Worm (Caenorhabditis elegans) whole organism, L1 larva: ENCODE data around the gene K07H8.8.

ENCODE experiments used
- C16A3.4 ChIP-seq: fragments of 150-350 bp; optimal IDR thresholded peaks from 2 replicates; lab custom pipeline; 2014; ENCODE audit warnings: missing biosample characterization, missing genetic modification characterization
- C34B4.2 ChIP-seq: sonication (generic microtip); optimal IDR thresholded peaks from 2 replicates; lab custom pipeline; 2017; ENCODE audit warnings: mild to moderate bottlenecking, missing genetic modification characterization, missing compliant biosample characterization
- F16B12.6 ChIP-seq: fragments of 150-350 bp; optimal IDR thresholded peaks from 2 replicates; lab custom pipeline; 2014; ENCODE audit warnings: missing biosample characterization, missing genetic modification characterization
- Y116A8C.19 ChIP-seq: sonication (generic microtip); optimal IDR thresholded peaks from 2 replicates; lab custom pipeline; 2016; ENCODE audit warnings: missing compliant biosample characterization, missing genetic modification characterization, borderline replicate concordance
- blmp-1 ChIP-seq: fragments of 150-350 bp; optimal IDR thresholded peaks from 2 replicates; lab custom pipeline; 2014; ENCODE audit warnings: missing biosample characterization, missing genetic modification characterization
- ceh-63 ChIP-seq: fragments of 200-800 bp; sonication (Bioruptor generic); optimal IDR thresholded peaks from 2 replicates; lab custom pipeline; 2018; ENCODE audit warnings: mild to moderate bottlenecking, missing genetic modification characterization, missing compliant biosample characterization
- ceh-82 ChIP-seq, 3 experiments: fragments of 150-350 bp in 1 of 3; sonication (generic microtip) in 2 of 3; optimal IDR thresholded peaks; 2 replicates each; lab custom pipeline; 2014 to 2017; ENCODE audit warnings: missing biosample characterization in 3 of 3, missing genetic modification characterization in 3 of 3
- efl-3 ChIP-seq: fragments of 200-800 bp; sonication (Bioruptor generic); optimal IDR thresholded peaks from 2 replicates; lab custom pipeline; 2018; ENCODE audit warnings: mild to moderate bottlenecking, missing genetic modification characterization, missing compliant biosample characterization
- egl-13 ChIP-seq: sonication (generic microtip); optimal IDR thresholded peaks from 2 replicates; lab custom pipeline; 2016; ENCODE audit warnings: missing genotype, missing genetic modification reagents, missing genetic modification characterization, missing compliant biosample characterization
- elt-2 ChIP-seq: sonication (generic microtip); optimal IDR thresholded peaks from 2 replicates; lab custom pipeline; 2016; ENCODE audit warnings: missing genetic modification characterization, mild to moderate bottlenecking, inconsistent platforms, missing compliant biosample characterization, missing genetic modification reagents
- elt-3 ChIP-seq, 6 experiments: fragments of 150-350 bp in 1 of 6; sonication (generic microtip); optimal IDR thresholded peaks; 2 replicates each; lab custom pipeline; 2017 to 2018; ENCODE audit warnings: missing biosample characterization in 6 of 6, missing genetic modification characterization in 6 of 6, inconsistent platforms in 1 of 6
- ets-5 ChIP-seq: fragments of 200-800 bp; sonication (Bioruptor generic); IDR thresholded peaks from 2 replicates; pipeline ENCODE4 v1.3.6; 2022; ENCODE audit warnings: missing genetic modification characterization, missing compliant biosample characterization
- fkh-10 ChIP-seq: sonication (generic microtip); optimal IDR thresholded peaks from 2 replicates; lab custom pipeline; 2017; ENCODE audit warnings: missing biosample characterization, missing genetic modification reagents, missing genetic modification characterization
- fkh-4 ChIP-seq: sonication (generic microtip); optimal IDR thresholded peaks from 2 replicates; lab custom pipeline; 2016; ENCODE audit warnings: missing compliant biosample characterization, missing genetic modification characterization, borderline replicate concordance
- grh-1 ChIP-seq: fragments of 200-800 bp; sonication (Bioruptor generic); IDR thresholded peaks from 2 replicates; pipeline ENCODE4 v1.3.6; 2022; ENCODE audit warnings: missing genetic modification reagents, missing genetic modification characterization, missing compliant biosample characterization
- hlh-4 ChIP-seq: sonication (generic microtip); optimal IDR thresholded peaks from 2 replicates; lab custom pipeline; 2016; ENCODE audit warnings: mild to moderate bottlenecking, missing genetic modification characterization, missing compliant biosample characterization
- irx-1 ChIP-seq: sonication (generic microtip); optimal IDR thresholded peaks from 2 replicates; lab custom pipeline; 2016; ENCODE audit warnings: missing genetic modification characterization, missing compliant biosample characterization
- isw-1 ChIP-seq: fragments of 200-800 bp; sonication (Bioruptor generic); IDR thresholded peaks from 2 replicates; pipeline ENCODE4 v1.3.6; 2022; ENCODE audit warnings: missing genetic modification characterization, missing compliant biosample characterization
- lin-13 ChIP-seq: fragments of 150-350 bp; optimal IDR thresholded peaks from 2 replicates; lab custom pipeline; 2014; ENCODE audit warnings: missing biosample characterization, missing genetic modification reagents, missing genetic modification characterization
- lin-15B ChIP-seq: fragments of 150-350 bp; sonication (generic microtip); optimal IDR thresholded peaks from 3 replicates; lab custom pipeline; 2014; ENCODE audit warnings: missing biosample characterization, missing genetic modification characterization
- lin-35 ChIP-seq, 2 experiments: fragments of 150-350 bp; optimal IDR thresholded peaks; 2 replicates each; lab custom pipeline; 2014; ENCODE audit warnings: missing biosample characterization in 2 of 2, missing genetic modification characterization in 2 of 2, missing genetic modification reagents in 2 of 2
- lin-39 ChIP-seq: fragments of 150-350 bp; optimal IDR thresholded peaks from 2 replicates; lab custom pipeline; 2014; ENCODE audit warnings: missing biosample characterization, missing genetic modification reagents, missing genetic modification characterization
- mab-9 ChIP-seq: fragments of 200-800 bp; sonication (Bioruptor generic); IDR thresholded peaks from 2 replicates; pipeline ENCODE4 v1.3.6; 2022; ENCODE audit warnings: missing genetic modification reagents, missing genetic modification characterization, missing compliant biosample characterization
- mdl-1 ChIP-seq, 2 experiments: fragments of 150-350 bp; optimal IDR thresholded peaks; 2 replicates each; lab custom pipeline; 2014 to 2017; ENCODE audit warnings: missing biosample characterization in 2 of 2, missing genetic modification characterization in 2 of 2, inconsistent platforms in 1 of 2
- mep-1 ChIP-seq: fragments of 150-350 bp; optimal IDR thresholded peaks from 2 replicates; lab custom pipeline; 2014; ENCODE audit warnings: missing biosample characterization, missing genetic modification characterization
- nhr-11 ChIP-seq: fragments of 150-350 bp; optimal IDR thresholded peaks from 2 replicates; lab custom pipeline; 2014; ENCODE audit warnings: missing biosample characterization, missing genetic modification characterization
- nhr-20 ChIP-seq: sonication (generic microtip); optimal IDR thresholded peaks from 2 replicates; lab custom pipeline; 2016; ENCODE audit warnings: mild to moderate bottlenecking, missing genetic modification characterization, missing compliant biosample characterization
- nhr-237 ChIP-seq: fragments of 150-350 bp; optimal IDR thresholded peaks from 2 replicates; lab custom pipeline; 2014; ENCODE audit warnings: missing biosample characterization, missing genetic modification characterization
- nhr-28 ChIP-seq: fragments of 150-350 bp; optimal IDR thresholded peaks from 2 replicates; lab custom pipeline; 2014; ENCODE audit warnings: missing biosample characterization, missing genetic modification characterization
- nhr-71 ChIP-seq: sonication (generic microtip); optimal IDR thresholded peaks from 2 replicates; lab custom pipeline; 2016; ENCODE audit warnings: mild to moderate bottlenecking, missing genetic modification characterization, moderate library complexity, missing compliant biosample characterization
- nhr-76 ChIP-seq: sonication (generic microtip); optimal IDR thresholded peaks from 2 replicates; lab custom pipeline; 2017; ENCODE audit warnings: missing biosample characterization, missing genetic modification characterization
- nhr-77 ChIP-seq: fragments of 150-350 bp; optimal IDR thresholded peaks from 2 replicates; lab custom pipeline; 2014; ENCODE audit warnings: missing biosample characterization, missing genetic modification characterization
- nhr-84 ChIP-seq: sonication (generic microtip); optimal IDR thresholded peaks from 2 replicates; lab custom pipeline; 2017; ENCODE audit warnings: missing biosample characterization, missing genetic modification characterization
- nhr-85 ChIP-seq: sonication (generic microtip); peaks from one replicate; lab custom pipeline; 2016; ENCODE audit warnings: missing genetic modification characterization, inconsistent platforms, missing compliant biosample characterization
- nhr-90 ChIP-seq: sonication (generic microtip); optimal IDR thresholded peaks from 2 replicates; lab custom pipeline; 2016; ENCODE audit warnings: mild to moderate bottlenecking, missing genetic modification characterization, missing compliant biosample characterization; ENCODE audit not compliant: poor library complexity
- pag-3 ChIP-seq: sonication (generic microtip); optimal IDR thresholded peaks from 2 replicates; lab custom pipeline; 2017; ENCODE audit warnings: missing genetic modification characterization, mild to moderate bottlenecking, missing compliant biosample characterization, antibody characterized with exemption, borderline replicate concordance; ENCODE audit not compliant: insufficient read depth
- rnt-1 ChIP-seq: sonication (generic microtip); optimal IDR thresholded peaks from 2 replicates; lab custom pipeline; 2016; ENCODE audit warnings: mild to moderate bottlenecking, missing genetic modification characterization, moderate library complexity, missing compliant biosample characterization
- skn-1 ChIP-seq: fragments of 150-350 bp; optimal IDR thresholded peaks from 2 replicates; lab custom pipeline; 2014; ENCODE audit warnings: missing biosample characterization, missing genetic modification characterization
- snpc-4 ChIP-seq: fragments of 150-350 bp; optimal IDR thresholded peaks from 2 replicates; lab custom pipeline; 2014; ENCODE audit warnings: missing biosample characterization, missing genetic modification characterization
- snu-23 ChIP-seq: sonication (generic microtip); optimal IDR thresholded peaks from 2 replicates; lab custom pipeline; 2016; ENCODE audit warnings: missing genetic modification characterization, missing compliant biosample characterization
- sox-4 ChIP-seq: sonication (generic microtip); optimal IDR thresholded peaks from 2 replicates; lab custom pipeline; 2016; ENCODE audit warnings: missing genetic modification characterization, missing compliant biosample characterization
- sptf-1 ChIP-seq: fragments of 150-350 bp; optimal IDR thresholded peaks from 2 replicates; lab custom pipeline; 2014; ENCODE audit warnings: missing biosample characterization, missing genetic modification characterization
- sup-37 ChIP-seq: fragments of 200-800 bp; sonication (Bioruptor generic); optimal IDR thresholded peaks from 2 replicates; lab custom pipeline; 2018; ENCODE audit warnings: mild to moderate bottlenecking, missing genetic modification characterization, missing compliant biosample characterization
- swsn-7 ChIP-seq: sonication (generic microtip); optimal IDR thresholded peaks from 2 replicates; lab custom pipeline; 2016; ENCODE audit warnings: missing genetic modification characterization, missing compliant biosample characterization
- tbx-2 ChIP-seq: sonication (generic microtip); optimal IDR thresholded peaks from 2 replicates; lab custom pipeline; 2016; ENCODE audit warnings: missing genetic modification characterization, missing compliant biosample characterization
- tlp-1 ChIP-seq: fragments of 150-350 bp; optimal IDR thresholded peaks from 2 replicates; lab custom pipeline; 2014; ENCODE audit warnings: missing biosample characterization, missing genetic modification characterization
- unc-30 ChIP-seq: sonication (generic microtip); optimal IDR thresholded peaks from 2 replicates; lab custom pipeline; 2017; ENCODE audit warnings: missing biosample characterization, missing genetic modification characterization
- unc-62 ChIP-seq: fragments of 150-350 bp; optimal IDR thresholded peaks from 2 replicates; lab custom pipeline; 2014; ENCODE audit warnings: missing biosample characterization, missing genetic modification reagents, missing genetic modification characterization
- unc-86 ChIP-seq: sonication (generic microtip); optimal IDR thresholded peaks from 2 replicates; lab custom pipeline; 2016; ENCODE audit warnings: missing genetic modification characterization, missing compliant biosample characterization
- unc-98 ChIP-seq: fragments of 200-800 bp; sonication (Bioruptor generic); IDR thresholded peaks from 2 replicates; pipeline ENCODE4 v1.3.6; 2022; ENCODE audit warnings: missing genetic modification characterization, missing compliant biosample characterization
- xbp-1 ChIP-seq: sonication (generic microtip); optimal IDR thresholded peaks from 2 replicates; lab custom pipeline; 2016; ENCODE audit warnings: missing genetic modification characterization, missing compliant biosample characterization
- ztf-4 ChIP-seq: fragments of 150-350 bp; optimal IDR thresholded peaks from 2 replicates; lab custom pipeline; 2014; ENCODE audit warnings: missing biosample characterization, missing genetic modification characterization

Gene K07H8.8

DNA sequence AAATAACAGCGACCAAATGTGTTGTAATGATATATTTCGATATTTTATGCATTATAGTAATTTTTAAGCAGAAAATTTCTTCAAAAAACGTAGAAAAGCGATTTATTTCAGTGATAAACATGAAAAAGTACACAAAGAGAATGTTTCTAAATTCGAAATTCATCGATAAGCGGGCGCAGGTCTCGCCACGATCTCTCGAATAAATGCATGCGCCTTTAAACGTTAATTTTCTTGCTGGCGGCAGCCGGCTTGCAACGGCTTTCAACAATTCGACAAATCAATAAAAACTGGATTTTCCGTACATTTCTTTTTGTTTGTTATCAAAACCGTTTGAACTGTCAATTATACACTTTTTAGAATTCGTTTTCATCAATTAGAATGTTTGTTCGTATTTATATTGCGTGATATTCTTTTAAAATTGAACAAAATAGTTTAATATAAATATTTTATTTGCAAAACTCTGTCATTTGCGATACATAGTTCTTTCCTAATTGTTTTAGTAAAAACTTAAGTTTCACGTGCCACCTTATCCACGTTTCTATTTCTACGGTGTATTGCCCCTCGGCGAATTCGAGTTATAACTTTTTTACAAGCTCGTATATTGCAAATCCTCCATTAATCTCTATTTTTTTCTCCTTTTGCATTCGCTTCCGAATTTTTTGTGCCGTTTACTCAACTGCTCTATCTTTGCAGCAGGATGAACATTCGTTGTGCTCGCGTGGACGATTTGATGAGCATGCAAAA lies 21.5 kb upstream of the K07H8.8 start, which contains the start of gene daf-31:
Gene daf-31 (plus strand): TSS at position 694 of the 744 bp plus-strand sequence.
- no peak for TF ChIP-seq nhr-76
- TF ChIP-seq F16B12.6 (tag; lab: Kevin White, UChicago), result peak; percentile 34
- TF ChIP-seq unc-62, result no peak
- no peak for TF ChIP-seq hlh-4
- no peak for TF ChIP-seq elt-2 (tag; lab: Kevin White, UChicago)
- TF ChIP-seq lin-13, result no peak
- TF ChIP-seq irx-1, result peak; percentile 33
- no peak for TF ChIP-seq grh-1 (GFP tag; lab: Robert Waterston, UW)
- TF ChIP-seq nhr-20 (tag; lab: Kevin White, UChicago), result peak; percentile 61
- TF ChIP-seq ets-5 (GFP tag; lab: Robert Waterston, UW), result no peak
- peak; percentile 71 to 83 for TF ChIP-seq lin-35 (GFP tag; optimal IDR thresholded peaks at IDR 0.05; lab: Kevin White, UChicago)
- TF ChIP-seq mab-9, result no peak
- TF ChIP-seq sox-4 (tag; lab: Kevin White, UChicago), result no peak
- TF ChIP-seq nhr-28, result no peak
- peak; percentile 53 for TF ChIP-seq nhr-71 (tag; lab: Kevin White, UChicago)
- TF ChIP-seq egl-13, result no peak
- TF ChIP-seq ceh-82 (tag; optimal IDR thresholded peaks at IDR 0.05; lab: Kevin White, UChicago), result peak in 2 of 3 experiments; percentile 36 to 72
- peak; percentile 6 for TF ChIP-seq nhr-90 (tag; lab: Kevin White, UChicago)
- TF ChIP-seq nhr-237 (tag; lab: Kevin White, UChicago), result no peak
- TF ChIP-seq snu-23 (GFP tag; lab: Kevin White, UChicago), result peak; percentile 65
- no peak for TF ChIP-seq unc-86
- no peak for TF ChIP-seq lin-39 (tag; lab: Kevin White, UChicago)
- no peak for TF ChIP-seq fkh-4 (tag; lab: Kevin White, UChicago)
- peak; percentile 39 for TF ChIP-seq xbp-1 (tag; lab: Kevin White, UChicago)
- TF ChIP-seq nhr-85 (tag; lab: Kevin White, UChicago), result no peak
- no peak for TF ChIP-seq unc-98 (GFP tag; lab: Robert Waterston, UW)
- TF ChIP-seq Y116A8C.19 (tag; lab: Kevin White, UChicago), result no peak
- peak; percentile 18 for TF ChIP-seq tbx-2 (tag; lab: Kevin White, UChicago)
- TF ChIP-seq mdl-1 (tag; optimal IDR thresholded peaks at IDR 0.05; lab: Kevin White, UChicago), result peak in 1 of 2 experiments; percentile 20
- TF ChIP-seq nhr-11 (tag; lab: Kevin White, UChicago), result no peak
- TF ChIP-seq lin-15B, result peak; percentile 18
- peak; percentile 50 for TF ChIP-seq swsn-7 (tag; lab: Kevin White, UChicago)
- TF ChIP-seq elt-3 (tag; optimal IDR thresholded peaks at IDR 0.05; lab: Kevin White, UChicago), result peak in 1 of 6 experiments; percentile 57
- TF ChIP-seq blmp-1, result peak; percentile 69
- TF ChIP-seq nhr-77 (tag; lab: Kevin White, UChicago), result no peak
- peak; percentile 39 for TF ChIP-seq rnt-1 (tag; lab: Kevin White, UChicago)
- no peak for TF ChIP-seq nhr-84 (tag; lab: Kevin White, UChicago)
- TF ChIP-seq efl-3 (GFP tag; lab: Kevin White, UChicago), result no peak
- peak; percentile 14 for TF ChIP-seq snpc-4
- TF ChIP-seq sup-37 (GFP tag; lab: Kevin White, UChicago), result no peak
- peak; percentile 50 for TF ChIP-seq isw-1 (GFP tag; lab: Robert Waterston, UW)
- TF ChIP-seq pag-3, result no peak
- TF ChIP-seq skn-1 (tag; lab: Kevin White, UChicago), result peak; percentile 2
- TF ChIP-seq tlp-1 (tag; lab: Kevin White, UChicago), result no peak
- no peak for TF ChIP-seq C34B4.2 (tag; lab: Kevin White, UChicago)
- peak; percentile 69 for TF ChIP-seq mep-1 (tag; lab: Kevin White, UChicago)
- no peak for TF ChIP-seq ceh-63 (GFP tag; lab: Kevin White, UChicago)
- no peak for TF ChIP-seq ztf-4
- no peak for TF ChIP-seq fkh-10 (GFP tag; lab: Kevin White, UChicago)
- TF ChIP-seq sptf-1 (tag; lab: Kevin White, UChicago), result no peak
- peak; percentile 60 for TF ChIP-seq C16A3.4
- no peak for TF ChIP-seq unc-30 (tag; lab: Kevin White, UChicago)
